Fruit fly (Drosophila melanogaster): ENCODE measurements around the gene CG18135.

dm6 chr3L:19016805-19017161 is 18.7 kb upstream of the CG18135 start:
- no peak for TF ChIP-seq CG8478 (optimal IDR thresholded peaks at IDR 0.05)
- TF ChIP-seq CTCF (optimal IDR thresholded peaks at IDR 0.05): no peak

Measured in S2 (cell line).